Fruit fly (Drosophila melanogaster): ENCODE measurements around the gene CG42354.
A peak's percentile ranks its signal among the peaks of the same experiment; 100 is the strongest.

The CG42354 gene

DNA sequence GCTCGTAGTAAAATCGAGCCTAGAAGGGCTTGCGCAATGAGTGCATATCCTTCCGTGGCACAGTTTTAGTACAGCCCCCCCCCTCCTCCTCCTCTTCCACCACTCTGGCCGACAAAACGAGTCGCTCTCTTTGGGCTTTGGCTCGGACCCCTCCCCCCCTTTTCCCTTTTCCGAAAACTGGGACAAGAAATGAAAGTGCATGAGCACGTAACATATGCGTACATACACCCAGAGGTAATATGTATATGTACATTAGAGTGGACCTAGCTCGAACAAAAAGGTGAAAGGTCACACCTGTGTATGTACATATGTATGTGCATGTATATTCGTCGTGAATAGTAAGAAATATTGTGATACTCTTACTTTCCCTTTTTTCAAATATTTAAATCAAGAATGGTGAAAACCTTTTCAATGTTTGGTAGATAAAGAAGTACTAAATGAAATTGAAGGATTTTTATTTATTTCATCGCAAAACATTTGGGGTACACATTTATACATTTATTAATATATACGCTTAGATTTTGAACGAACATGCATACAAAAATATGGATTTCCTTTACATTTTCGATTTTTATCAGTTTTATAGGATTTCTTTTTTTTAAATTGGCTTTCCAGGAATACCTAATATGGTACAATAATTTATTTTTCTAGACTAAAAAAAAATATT is 12.0 kb downstream of the CG42354 start (continued):
- TF ChIP-seq CG33557 (GFP tag; optimal IDR thresholded peaks at IDR 0.05), result no peak
- TF ChIP-seq CG7928 (GFP tag; optimal IDR thresholded peaks at IDR 0.05), result no peak
- TF ChIP-seq Asciz (GFP tag; optimal IDR thresholded peaks at IDR 0.05), result no peak
- TF ChIP-seq CG11093 (GFP tag; IDR thresholded peaks at IDR 0.05), result no peak
- TF ChIP-seq hkb (optimal IDR thresholded peaks at IDR 0.05), result no peak
- TF ChIP-seq hkb (GFP tag; IDR thresholded peaks at IDR 0.05), result no peak
- TF ChIP-seq BtbVII (GFP tag; optimal IDR thresholded peaks at IDR 0.05), result no peak
- TF ChIP-seq so (GFP tag; IDR thresholded peaks at IDR 0.05), result no peak
- no peak for TF ChIP-seq CG15011 (GFP tag; optimal IDR thresholded peaks at IDR 0.05)
- no peak for TF ChIP-seq disco-r (GFP tag; optimal IDR thresholded peaks at IDR 0.05)

DNA sequence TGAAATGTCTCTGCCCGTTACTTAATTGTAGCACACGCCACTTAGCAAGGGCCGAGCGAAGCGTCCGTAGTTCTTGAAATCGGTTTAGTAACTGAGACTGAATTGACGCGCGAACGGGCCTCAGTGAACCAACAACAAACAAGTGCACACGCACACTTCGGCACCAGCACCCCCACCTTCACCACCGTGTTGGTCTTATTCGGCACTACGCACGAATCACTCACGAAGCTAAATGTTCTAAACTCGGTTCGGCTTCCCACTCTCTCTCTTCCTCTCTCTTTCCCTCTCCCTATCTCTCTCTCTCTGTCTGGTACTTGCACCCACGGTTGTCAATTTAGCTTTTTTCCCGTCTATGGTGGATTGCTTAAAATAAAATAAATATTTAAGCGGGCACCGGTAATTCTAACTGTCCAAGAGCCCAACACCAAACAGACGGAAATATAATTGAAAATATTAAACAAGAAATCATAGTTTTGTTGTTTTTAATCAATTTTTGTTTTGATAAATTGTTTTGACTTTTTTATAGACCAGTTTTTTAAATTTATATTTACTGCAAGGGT is 13.2 kb downstream of the CG42354 start, which contains the start of gene Tob:
Gene Tob, minus strand, starts transcription at position 65 of the 560 bp plus-strand sequence.
- TF ChIP-seq amos (GFP tag; IDR thresholded peaks at IDR 0.05; ENCODE audit: partially characterized antibody), result peak; percentile 53; the same call in 1 of the 2 replicates
- peak in 1 of 2 experiments; percentile 84 for TF ChIP-seq Pdp1 (GFP tag; optimal IDR thresholded peaks at IDR 0.05)
- TF ChIP-seq Nf-YB (GFP tag; optimal IDR thresholded peaks at IDR 0.05), result peak; percentile 3
- 0 out of 2 replicates have a peak, but pooled peaks have one; percentile 13 for TF ChIP-seq seq (GFP tag; IDR thresholded peaks at IDR 0.05)
- peak; percentile 18 for TF ChIP-seq phol (tag; optimal IDR thresholded peaks at IDR 0.05)
- TF ChIP-seq CG30403 (GFP tag; optimal IDR thresholded peaks at IDR 0.05), result no peak
- peak; percentile 47 for TF ChIP-seq caup (GFP tag; optimal IDR thresholded peaks at IDR 0.05; ENCODE audit: severe bottlenecking)
- peak; percentile 4 for TF ChIP-seq CG2120 (GFP tag; optimal IDR thresholded peaks at IDR 0.05)
- TF ChIP-seq Xrp1 (GFP tag; IDR thresholded peaks at IDR 0.05), result peak; percentile 11; the same call in 1 of the 2 replicates
- peak; percentile 78 for TF ChIP-seq CG17802 (tag; optimal IDR thresholded peaks at IDR 0.05)
- peak; percentile 73 for TF ChIP-seq mirr (GFP tag; optimal IDR thresholded peaks at IDR 0.05)
- no peak for TF ChIP-seq gsb (GFP tag; IDR thresholded peaks at IDR 0.05)
- peak; percentile 36; the same call in 1 of the 2 replicates for TF ChIP-seq sob (GFP tag; IDR thresholded peaks at IDR 0.05)
- TF ChIP-seq ERR (GFP tag; optimal IDR thresholded peaks at IDR 0.05), result peak; percentile 4
- peak in 1 of 2 experiments; percentile 32 for TF ChIP-seq insv (GFP tag; optimal IDR thresholded peaks at IDR 0.05)
- peak; percentile 17 for TF ChIP-seq CG17829 (tag; optimal IDR thresholded peaks at IDR 0.05)
- TF ChIP-seq CG18619 (GFP tag; optimal IDR thresholded peaks at IDR 0.05), result no peak
- peak; percentile 43; the same call in 1 of the 2 replicates for TF ChIP-seq CG13287 (GFP tag; IDR thresholded peaks at IDR 0.05; ENCODE audit: partially characterized antibody)
- peak; percentile 61 for TF ChIP-seq Drgx (GFP tag; IDR thresholded peaks at IDR 0.05)
- TF ChIP-seq CG12071 (GFP tag; optimal IDR thresholded peaks at IDR 0.05), result peak; percentile 17
- TF ChIP-seq CG12155 (GFP tag; optimal IDR thresholded peaks at IDR 0.05), result no peak
- TF ChIP-seq chm (GFP tag; IDR thresholded peaks at IDR 0.05), result peak; percentile 57; the same call in 1 of the 2 replicates
- peak; percentile 44; the same call in 1 of the 2 replicates for TF ChIP-seq CG42726 (GFP tag; IDR thresholded peaks at IDR 0.05; ENCODE audit: partially characterized antibody)
- peak; percentile 100 for TF ChIP-seq Deaf1 (tag; optimal IDR thresholded peaks at IDR 0.05)
- no peak for TF ChIP-seq Asciz (GFP tag; optimal IDR thresholded peaks at IDR 0.05)
- TF ChIP-seq Vsx1 (GFP tag; optimal IDR thresholded peaks at IDR 0.05), result peak; percentile 23
- peak; percentile 6 for TF ChIP-seq nmo (GFP tag; optimal IDR thresholded peaks at IDR 0.05)
- TF ChIP-seq trh (GFP tag; optimal IDR thresholded peaks at IDR 0.05), result no peak
- no peak for TF ChIP-seq onecut (GFP tag; IDR thresholded peaks at IDR 0.05)
- peak; percentile 54; the same call in 1 of the 2 replicates for TF ChIP-seq Bgb (GFP tag; IDR thresholded peaks at IDR 0.05; ENCODE audit: partially characterized antibody)
- no peak for TF ChIP-seq CG1529 (GFP tag; optimal IDR thresholded peaks at IDR 0.05)
- peak; percentile 2 for TF ChIP-seq CG3281 (GFP tag; optimal IDR thresholded peaks at IDR 0.05)
- peak; percentile 11 for TF ChIP-seq Hey (tag; optimal IDR thresholded peaks at IDR 0.05)
- TF ChIP-seq MESR4 (GFP tag; optimal IDR thresholded peaks at IDR 0.05), result peak; percentile 4
- peak; percentile 84 for TF ChIP-seq row (GFP tag; IDR thresholded peaks at IDR 0.05)
- TF ChIP-seq E2f2 (GFP tag; IDR thresholded peaks at IDR 0.05), result peak; percentile 36; the same call in 1 of the 2 replicates
- no peak for TF ChIP-seq hkb (optimal IDR thresholded peaks at IDR 0.05)
- TF ChIP-seq hkb (GFP tag; IDR thresholded peaks at IDR 0.05), result peak; percentile 30; the same call in 1 of the 2 replicates
- no peak for TF ChIP-seq Rx (GFP tag; IDR thresholded peaks at IDR 0.05)
